Worm (Caenorhabditis elegans): ENCODE measurements around the gene C29E4.14.
A peak's percentile ranks its signal among the peaks of the same experiment; 100 is the strongest.

The C29E4.14 gene

DNA sequence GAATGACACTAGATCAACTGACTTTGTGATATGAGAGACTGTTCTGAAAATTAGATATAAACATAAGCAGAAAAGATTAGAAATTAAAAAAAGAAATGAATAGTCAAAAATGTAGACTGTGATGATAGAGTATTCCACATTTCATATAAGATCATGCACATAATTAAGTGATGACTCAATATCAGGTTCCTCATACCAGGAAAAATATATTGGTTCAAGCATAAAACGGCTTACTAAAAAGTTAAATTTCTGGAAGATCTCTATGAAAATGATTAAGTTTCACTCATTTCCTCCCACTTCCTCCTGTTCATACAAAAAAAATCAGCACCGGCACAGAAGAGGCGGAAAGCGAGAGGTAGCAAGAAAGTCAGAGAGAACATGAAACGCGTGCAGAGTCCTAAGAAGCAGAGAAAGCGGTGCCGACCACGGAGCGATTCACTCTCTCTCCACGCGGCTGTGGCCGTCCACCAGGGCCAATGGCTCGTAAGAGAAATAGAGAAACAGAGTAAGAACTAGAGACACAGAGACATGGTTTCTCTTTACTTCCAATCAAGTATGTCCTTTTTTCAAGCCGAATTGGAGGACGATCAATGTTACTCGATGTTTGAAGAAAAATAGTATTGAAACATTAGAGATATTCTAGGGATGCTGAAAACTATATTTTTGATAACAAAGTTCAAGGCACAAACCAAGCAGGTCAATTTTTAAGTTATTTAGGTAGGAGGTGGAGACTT is 28.2 kb upstream of the C29E4.14 start, which contains the start of the genes ZK688.5 and fahd-1 (continued):
- TF ChIP-seq K12H6.12 (tag; optimal IDR thresholded peaks at IDR 0.05) (peak; percentile 34), rpc-1 (optimal IDR thresholded peaks at IDR 0.05) (no peak), rpc-1 (tag; optimal IDR thresholded peaks at IDR 0.05) (no peak), snpc-4 (GFP tag; optimal IDR thresholded peaks at IDR 0.05) (no peak), snpc-4 (tag; optimal IDR thresholded peaks at IDR 0.05) (peak in 3 of 4 experiments; percentile 2 to 48 (median 12)), snpc-3.4 (tag; optimal IDR thresholded peaks at IDR 0.05) (no peak), attf-5 (GFP tag; optimal IDR thresholded peaks at IDR 0.05) (peak; percentile 86), ZK185.1 (tag; optimal IDR thresholded peaks at IDR 0.05; ENCODE audit: poor library complexity, severe bottlenecking) (peak; percentile 26), fkh-3 (tag; optimal IDR thresholded peaks at IDR 0.05) (no peak), Y56A3A.18 (GFP tag; IDR thresholded peaks at IDR 0.05) (no peak), hmg-1.2 (GFP tag; IDR thresholded peaks at IDR 0.05) (peak; percentile 87; the same call in 1 of the 2 replicates), attf-3 (GFP tag; conservative IDR thresholded peaks at IDR 0.05) (0 out of 2 replicates have a peak, but pooled peaks have one; percentile 22), snpc-1.3 (tag; optimal IDR thresholded peaks at IDR 0.05; ENCODE audit: insufficient read depth) (no peak), somi-1 (GFP tag; optimal IDR thresholded peaks at IDR 0.05) (peak; percentile 43), chd-7 (tag; optimal IDR thresholded peaks at IDR 0.05) (peak; percentile 29), F33H1.4 (GFP tag; IDR thresholded peaks at IDR 0.05) (no peak), nfyb-1 (GFP tag; IDR thresholded peaks at IDR 0.05) (peak; percentile 66; the same call in 1 of the 2 replicates), ceh-100 (GFP tag; IDR thresholded peaks at IDR 0.05) (no peak), egl-18 (GFP tag; IDR thresholded peaks at IDR 0.05) (no peak), madf-8 (GFP tag; conservative IDR thresholded peaks at IDR 0.05) (no peak), dpl-1 (GFP tag; optimal IDR thresholded peaks at IDR 0.05) (no peak), ama-1 (optimal IDR thresholded peaks at IDR 0.05) (no peak), ama-1 (GFP tag; optimal IDR thresholded peaks at IDR 0.05) (no peak), F55B11.4 (tag; optimal IDR thresholded peaks at IDR 0.05; ENCODE audit: borderline replicate concordance, insufficient read depth) (no peak), nhr-179 (tag; optimal IDR thresholded peaks at IDR 0.05) (no peak), snpc-1.1 (tag; optimal IDR thresholded peaks at IDR 0.05; ENCODE audit: insufficient read depth) (no peak), Y53G8AR.9 (GFP tag; conservative IDR thresholded peaks at IDR 0.05) (peak; percentile 56; the same call in 1 of the 2 replicates), attf-6 (GFP tag; IDR thresholded peaks at IDR 0.05) (no peak), F49E8.2 (tag; optimal IDR thresholded peaks at IDR 0.05; ENCODE audit: insufficient read depth) (no peak), lin-26 (GFP tag; IDR thresholded peaks at IDR 0.05) (0 out of 2 replicates have a peak, but pooled peaks have one; percentile 25), mel-28 (tag; optimal IDR thresholded peaks at IDR 0.05; ENCODE audit: borderline replicate concordance) (no peak), ztf-25 (GFP tag; IDR thresholded peaks at IDR 0.05) (no peak), efl-1 (GFP tag; optimal IDR thresholded peaks at IDR 0.05) (no peak), B0261.1 (tag; optimal IDR thresholded peaks at IDR 0.05) (no peak), sdz-38 (tag; optimal IDR thresholded peaks at IDR 0.05) (no peak), cebp-2 (GFP tag; IDR thresholded peaks at IDR 0.05) (no peak), aptf-3 (GFP tag; IDR thresholded peaks at IDR 0.05) (no peak), K11D2.4 (GFP tag; IDR thresholded peaks at IDR 0.05) (0 out of 2 replicates have a peak, but pooled peaks have one; percentile 10), egrh-3 (GFP tag; IDR thresholded peaks at IDR 0.05) (peak; percentile 24; the same call in 1 of the 2 replicates), zim-3 (tag; optimal IDR thresholded peaks at IDR 0.05) (no peak), Y53F4B.3 (GFP tag; IDR thresholded peaks at IDR 0.05) (no peak), unc-130 (GFP tag; optimal IDR thresholded peaks at IDR 0.05) (no peak), aptf-2 (GFP tag; conservative IDR thresholded peaks at IDR 0.05) (no peak), cebp-1 (GFP tag; IDR thresholded peaks at IDR 0.05) (no peak), cebp-1 (tag; optimal IDR thresholded peaks at IDR 0.05) (peak; percentile 75), F57C9.4 (tag; optimal IDR thresholded peaks at IDR 0.05) (no peak), mxl-1 (tag; optimal IDR thresholded peaks at IDR 0.05) (no peak)
